Fruit fly (Drosophila melanogaster) whole organism, prepupa: ENCODE data around the gene CG5953.

Experiments
- Blimp-1 ChIP-seq: fragments of 200-800 bp; sonication (Bioruptor generic); optimal IDR thresholded peaks from 3 replicates; lab custom pipeline; 2017; ENCODE audit warnings: missing biosample characterization, missing genetic modification characterization, mild to moderate bottlenecking, moderate library complexity, missing genetic modification reagents
- CG10631 ChIP-seq: fragments of 200-800 bp; sonication (Bioruptor generic); optimal IDR thresholded peaks from 2 replicates; lab custom pipeline; 2016; ENCODE audit warnings: missing biosample characterization, missing genetic modification characterization
- CG10669 ChIP-seq: fragments of 200-800 bp; sonication (Bioruptor generic); optimal IDR thresholded peaks from 3 replicates; lab custom pipeline; 2018; ENCODE audit warnings: missing biosample characterization, mild to moderate bottlenecking, missing genetic modification characterization, moderate library complexity
- CG11294 ChIP-seq: fragments of 200-800 bp; sonication (Bioruptor generic); IDR thresholded peaks from 2 replicates; pipeline ENCODE4 v1.3.6; 2022; ENCODE audit warnings: missing biosample characterization, missing genetic modification characterization
- CG3032 ChIP-seq: fragments of 200-800 bp; optimal IDR thresholded peaks from 2 replicates; lab custom pipeline; 2019; ENCODE audit warnings: missing biosample characterization, mild to moderate bottlenecking, missing genetic modification characterization, moderate library complexity
- CG31627 ChIP-seq: fragments of 200-800 bp; sonication (Bioruptor generic); optimal IDR thresholded peaks from 3 replicates; lab custom pipeline; 2016; ENCODE audit warnings: missing biosample characterization, missing genetic modification characterization
- CG32006 ChIP-seq: fragments of 200-800 bp; sonication (Bioruptor generic); optimal IDR thresholded peaks from 3 replicates; lab custom pipeline; 2017; ENCODE audit warnings: missing biosample characterization, mild to moderate bottlenecking, missing genetic modification characterization
- CG3919 ChIP-seq: fragments of 200-800 bp; sonication (Bioruptor generic); optimal IDR thresholded peaks from 3 replicates; lab custom pipeline; 2016; ENCODE audit warnings: missing biosample characterization, missing genetic modification characterization
- CG4318 ChIP-seq: fragments of 200-800 bp; sonication (Bioruptor generic); optimal IDR thresholded peaks from 3 replicates; lab custom pipeline; 2017; ENCODE audit warnings: missing biosample characterization, mild to moderate bottlenecking, missing genetic modification characterization
- CG6163 ChIP-seq: fragments of 200-800 bp; sonication (Bioruptor generic); IDR thresholded peaks from 3 replicates; pipeline ENCODE4 v1.3.6; 2022; ENCODE audit warnings: missing biosample characterization, missing genetic modification characterization
- CG6792 ChIP-seq: fragments of 200-800 bp; sonication (Bioruptor generic); optimal IDR thresholded peaks from 3 replicates; lab custom pipeline; 2016; ENCODE audit warnings: missing biosample characterization, missing genetic modification characterization
- CG6854 ChIP-seq: fragments of 200-800 bp; sonication (Bioruptor generic); optimal IDR thresholded peaks from 2 replicates; lab custom pipeline; 2017; ENCODE audit warnings: missing biosample characterization, mild to moderate bottlenecking, missing genetic modification characterization
- CG8119 ChIP-seq: fragments of 200-800 bp; sonication (Bioruptor generic); IDR thresholded peaks from 3 replicates; pipeline ENCODE4 v1.3.6; 2022; ENCODE audit warnings: missing biosample characterization, missing genetic modification characterization
- CG8319 ChIP-seq: fragments of 200-800 bp; sonication (Bioruptor generic); optimal IDR thresholded peaks from 3 replicates; lab custom pipeline; 2016; ENCODE audit warnings: missing biosample characterization, missing genetic modification characterization
- CG8632 ChIP-seq: fragments of 200-800 bp; sonication (Bioruptor generic); optimal IDR thresholded peaks from 3 replicates; lab custom pipeline; 2016; ENCODE audit warnings: missing biosample characterization, missing genetic modification characterization
- Eip75B ChIP-seq: fragments of 200-800 bp; sonication (Bioruptor generic); optimal IDR thresholded peaks from 3 replicates; lab custom pipeline; 2016; ENCODE audit warnings: missing biosample characterization, missing genetic modification characterization
- Eip78C ChIP-seq: fragments of 200-800 bp; sonication (Bioruptor generic); peaks from one replicate; lab custom pipeline; 2016; ENCODE audit warnings: missing biosample characterization, missing genetic modification characterization
- Eip93F ChIP-seq: fragments of 200-800 bp; sonication (Bioruptor generic); optimal IDR thresholded peaks from 2 replicates; lab custom pipeline; 2016; ENCODE audit warnings: missing biosample characterization, mild to moderate bottlenecking, missing genetic modification characterization
- Ets21C ChIP-seq: fragments of 200-800 bp; sonication (Bioruptor generic); optimal IDR thresholded peaks from 3 replicates; lab custom pipeline; 2016; ENCODE audit warnings: missing biosample characterization, missing genetic modification characterization
- Gug ChIP-seq: fragments of 200-800 bp; sonication (Bioruptor generic); IDR thresholded peaks from 2 replicates; pipeline ENCODE4 v1.3.6; 2022; ENCODE audit warnings: missing biosample characterization, missing genetic modification characterization
- Hr4 ChIP-seq: fragments of 200-800 bp; sonication (Bioruptor generic); optimal IDR thresholded peaks from 3 replicates; lab custom pipeline; 2016; ENCODE audit warnings: missing biosample characterization, missing genetic modification characterization
- Lpt ChIP-seq: fragments of 200-800 bp; sonication (Bioruptor generic); optimal IDR thresholded peaks from 3 replicates; lab custom pipeline; 2016; ENCODE audit warnings: missing biosample characterization, missing genetic modification characterization
- Met ChIP-seq: fragments of 200-800 bp; sonication (Bioruptor generic); optimal IDR thresholded peaks from 3 replicates; lab custom pipeline; 2016; ENCODE audit warnings: missing biosample characterization, missing genetic modification characterization
- OdsH ChIP-seq: fragments of 200-800 bp; sonication (Bioruptor generic); optimal IDR thresholded peaks from 3 replicates; lab custom pipeline; 2016; ENCODE audit warnings: missing biosample characterization, missing genetic modification characterization
- Smox ChIP-seq: fragments of 200-800 bp; sonication (Bioruptor generic); optimal IDR thresholded peaks from 3 replicates; lab custom pipeline; 2016; ENCODE audit warnings: missing biosample characterization, missing genetic modification characterization
- Sox102F ChIP-seq: fragments of 200-800 bp; sonication (Bioruptor generic); optimal IDR thresholded peaks from 2 replicates; lab custom pipeline; 2016; ENCODE audit warnings: missing biosample characterization, mild to moderate bottlenecking, missing genetic modification characterization
- achi ChIP-seq: fragments of 200-800 bp; sonication (Bioruptor generic); optimal IDR thresholded peaks from 3 replicates; lab custom pipeline; 2016; ENCODE audit warnings: missing biosample characterization, missing genetic modification characterization
- acj6 ChIP-seq: fragments of 200-800 bp; sonication (Bioruptor generic); optimal IDR thresholded peaks from 3 replicates; lab custom pipeline; 2016; ENCODE audit warnings: missing biosample characterization, missing genetic modification characterization
- eg ChIP-seq: fragments of 200-800 bp; sonication (Bioruptor generic); IDR thresholded peaks from 3 replicates; pipeline ENCODE4 v1.3.6; 2022; ENCODE audit warnings: missing biosample characterization, missing genetic modification characterization
- esn ChIP-seq: fragments of 200-800 bp; sonication (Bioruptor generic); optimal IDR thresholded peaks from 2 replicates; lab custom pipeline; 2016; ENCODE audit warnings: missing biosample characterization, mild to moderate bottlenecking, missing genetic modification characterization, moderate library complexity
- fd85E ChIP-seq: fragments of 200-800 bp; sonication (Bioruptor generic); optimal IDR thresholded peaks from 3 replicates; lab custom pipeline; 2016; ENCODE audit warnings: missing biosample characterization, missing genetic modification characterization
- fkh ChIP-seq: fragments of 200-800 bp; sonication (Bioruptor generic); optimal IDR thresholded peaks from 3 replicates; lab custom pipeline; 2017; ENCODE audit warnings: missing biosample characterization, mild to moderate bottlenecking, missing genetic modification characterization, moderate library complexity
- lz ChIP-seq: fragments of 200-800 bp; sonication (Bioruptor generic); optimal IDR thresholded peaks from 3 replicates; lab custom pipeline; 2016; ENCODE audit warnings: missing biosample characterization, missing genetic modification characterization
- salr ChIP-seq, 2 experiments: fragments of 200-800 bp; sonication (Bioruptor generic); optimal IDR thresholded peaks; 3 replicates each; lab custom pipeline; 2016 to 2018; ENCODE audit warnings: missing biosample characterization in 2 of 2, missing genetic modification characterization in 2 of 2, mild to moderate bottlenecking in 1 of 2
- spab ChIP-seq: fragments of 200-800 bp; sonication (Bioruptor generic); optimal IDR thresholded peaks from 2 replicates; lab custom pipeline; 2017; ENCODE audit warnings: missing biosample characterization, mild to moderate bottlenecking, missing genetic modification characterization, missing genetic modification reagents
- ss ChIP-seq, 2 experiments: fragments of 200-800 bp; sonication (Bioruptor generic); optimal IDR thresholded peaks; 2 replicates in 1 of 2; 3 replicates in 1 of 2; lab custom pipeline; 2017 to 2018; ENCODE audit warnings: mild to moderate bottlenecking in 2 of 2, missing biosample characterization in 2 of 2, missing genetic modification characterization in 2 of 2, moderate library complexity in 1 of 2
- svp ChIP-seq: fragments of 200-800 bp; sonication (Bioruptor generic); peaks from one replicate; lab custom pipeline; 2016; ENCODE audit warnings: missing biosample characterization, missing genetic modification characterization
- topi ChIP-seq: fragments of 200-800 bp; sonication (Bioruptor generic); optimal IDR thresholded peaks from 3 replicates; lab custom pipeline; 2016; ENCODE audit warnings: missing biosample characterization, missing genetic modification characterization
- vri ChIP-seq: fragments of 200-800 bp; sonication (Bioruptor generic); optimal IDR thresholded peaks from 3 replicates; lab custom pipeline; 2016; ENCODE audit warnings: missing biosample characterization, mild to moderate bottlenecking, missing genetic modification characterization

The CG5953 gene

dm6 chr2L:16521345-16522285, 11.1 kb downstream of the CG5953 start (continued):
- TF ChIP-seq CG4318 (GFP tag; lab: Kevin White, UChicago) (peak; percentile 66), CG6792 (GFP tag; lab: Kevin White, UChicago) (peak; percentile 48), CG3032 (tag; lab: Kevin White, UChicago) (peak; percentile 21), CG8119 (GFP tag; lab: Robert Waterston, UW) (peak; percentile 68), CG31627 (GFP tag; lab: Kevin White, UChicago) (no peak), Eip75B (GFP tag; lab: Kevin White, UChicago) (peak; percentile 56), CG11294 (GFP tag; lab: Robert Waterston, UW) (no peak), eg (GFP tag; lab: Robert Waterston, UW) (peak; percentile 76; the same call in 2 of the 3 replicates), vri (GFP tag; lab: Kevin White, UChicago) (peak; percentile 71), fd85E (GFP tag; lab: Kevin White, UChicago) (peak; percentile 50)

- TF ChIP-seq CG8119 (GFP tag; lab: Robert Waterston, UW) (peak; percentile 11; the same call in 1 of the 3 replicates), Hr4 (peak; percentile 23), CG32006 (peak; percentile 9), esn (GFP tag; lab: Kevin White, UChicago) (no peak), Eip78C (GFP tag; lab: Kevin White, UChicago) (peak; percentile 66), salr (GFP tag; optimal IDR thresholded peaks at IDR 0.05; lab: Kevin White, UChicago) (peak in 1 of 2 experiments; percentile 14), OdsH (no peak), eg (GFP tag; lab: Robert Waterston, UW) (0 out of 3 replicates have a peak, but pooled peaks have one; percentile 29)
Observed at dm6 chr2L:16520475-16521344, 12.0 kb downstream of the CG5953 start.

dm6 chr2L:16519582-16520474, 12.8 kb downstream of the CG5953 start:
- TF ChIP-seq CG4318 (GFP tag; lab: Kevin White, UChicago) (peak; percentile 31), Ets21C (GFP tag; lab: Kevin White, UChicago) (no peak), spab (GFP tag; lab: Kevin White, UChicago) (no peak), CG6854 (GFP tag; lab: Kevin White, UChicago) (peak; percentile 45), CG3919 (GFP tag; lab: Kevin White, UChicago) (no peak), vri (GFP tag; lab: Kevin White, UChicago) (no peak), Blimp-1 (no peak), fkh (peak; percentile 70), svp (peak; percentile 78), CG6792 (GFP tag; lab: Kevin White, UChicago) (peak; percentile 0), ss (GFP tag; optimal IDR thresholded peaks at IDR 0.05; lab: Kevin White, UChicago) (peak in 1 of 2 experiments; percentile 36), Eip78C (GFP tag; lab: Kevin White, UChicago) (peak; percentile 74), CG8632 (GFP tag; lab: Kevin White, UChicago) (peak; percentile 13), Gug (GFP tag; lab: Robert Waterston, UW) (0 out of 2 replicates have a peak, but pooled peaks have one; percentile 13), topi (GFP tag; lab: Kevin White, UChicago) (no peak), acj6 (GFP tag; lab: Kevin White, UChicago) (peak; percentile 12), Lpt (no peak), CG8119 (GFP tag; lab: Robert Waterston, UW) (peak; percentile 53; the same call in 1 of the 3 replicates), salr (GFP tag; optimal IDR thresholded peaks at IDR 0.05; lab: Kevin White, UChicago) (peak in 1 of 2 experiments; percentile 14), Smox (GFP tag; lab: Kevin White, UChicago) (no peak), Sox102F (GFP tag; lab: Kevin White, UChicago) (peak; percentile 19), Eip93F (GFP tag; lab: Kevin White, UChicago) (peak; percentile 17), CG32006 (peak; percentile 72), CG8319 (GFP tag; lab: Kevin White, UChicago) (no peak), lz (GFP tag; lab: Kevin White, UChicago) (no peak), CG10631 (GFP tag; lab: Kevin White, UChicago) (no peak), achi (GFP tag; lab: Kevin White, UChicago) (peak; percentile 36), fd85E (GFP tag; lab: Kevin White, UChicago) (no peak), CG31627 (GFP tag; lab: Kevin White, UChicago) (peak; percentile 11), CG6163 (peak; percentile 22; the same call in 1 of the 3 replicates), CG10669 (peak; percentile 3), Met (GFP tag; lab: Kevin White, UChicago) (peak; percentile 2)
